Fruit fly (Drosophila melanogaster): Measurements from ENCODE around the gene CG7523.

Gene CG7523

dm6 chr3R:17680639-17681302 lies 10.1 kb upstream of the CG7523 start (continued):
- TF ChIP-seq Pdp1 (GFP tag; optimal IDR thresholded peaks at IDR 0.05) (peak in 1 of 2 experiments; percentile 7), Dll (GFP tag; IDR thresholded peaks at IDR 0.05; ENCODE audit: partially characterized antibody) (no peak), pros (GFP tag; optimal IDR thresholded peaks at IDR 0.05) (peak; percentile 30), al (GFP tag; IDR thresholded peaks at IDR 0.05) (no peak), CG11695 (GFP tag; IDR thresholded peaks at IDR 0.05) (0 out of 3 replicates have a peak, but pooled peaks have one; percentile 44), CG3847 (GFP tag; IDR thresholded peaks at IDR 0.05) (0 out of 2 replicates have a peak, but pooled peaks have one; percentile 20), insv (GFP tag; optimal IDR thresholded peaks at IDR 0.05) (peak in 1 of 2 experiments; percentile 15), CG6175 (GFP tag; IDR thresholded peaks at IDR 0.05) (no peak), ci (GFP tag; IDR thresholded peaks at IDR 0.05) (no peak), ems (GFP tag; optimal IDR thresholded peaks at IDR 0.05) (peak; percentile 38), Dfd (GFP tag; optimal IDR thresholded peaks at IDR 0.05) (no peak), CG8924 (tag; optimal IDR thresholded peaks at IDR 0.05) (peak; percentile 40), HHEX (GFP tag; optimal IDR thresholded peaks at IDR 0.05) (peak; percentile 55), bowl (GFP tag; IDR thresholded peaks at IDR 0.05) (no peak), CG33213 (GFP tag; optimal IDR thresholded peaks at IDR 0.05) (no peak), D19B (GFP tag; optimal IDR thresholded peaks at IDR 0.05) (no peak), Drgx (GFP tag; IDR thresholded peaks at IDR 0.05) (no peak; the same call in 1 of the 2 replicates), CG10959 (GFP tag; IDR thresholded peaks at IDR 0.05) (no peak), B-H2 (GFP tag; optimal IDR thresholded peaks at IDR 0.05) (no peak), Max (GFP tag; optimal IDR thresholded peaks at IDR 0.05) (peak; percentile 39), pb (GFP tag; optimal IDR thresholded peaks at IDR 0.05) (no peak), prd (optimal IDR thresholded peaks at IDR 0.05) (no peak), prd (GFP tag; IDR thresholded peaks at IDR 0.05) (0 out of 3 replicates have a peak, but pooled peaks have one; percentile 38), chif (GFP tag; optimal IDR thresholded peaks at IDR 0.05) (peak in 1 of 2 experiments; percentile 10), CG10979 (tag; optimal IDR thresholded peaks at IDR 0.05) (peak; percentile 76), ro (GFP tag; IDR thresholded peaks at IDR 0.05) (no peak), usp (GFP tag; optimal IDR thresholded peaks at IDR 0.05) (no peak), exex (tag; optimal IDR thresholded peaks at IDR 0.05) (no peak), Bteb2 (GFP tag; optimal IDR thresholded peaks at IDR 0.05) (peak; percentile 40), gt (GFP tag; IDR thresholded peaks at IDR 0.05) (no peak), Adf1 (GFP tag; IDR thresholded peaks at IDR 0.05) (no peak), Dad (GFP tag; optimal IDR thresholded peaks at IDR 0.05) (no peak), CG7556 (GFP tag; optimal IDR thresholded peaks at IDR 0.05) (peak; percentile 80), HmgD (GFP tag; optimal IDR thresholded peaks at IDR 0.05) (peak; percentile 5), CG1792 (GFP tag; optimal IDR thresholded peaks at IDR 0.05) (no peak), CG3281 (GFP tag; optimal IDR thresholded peaks at IDR 0.05) (peak; percentile 32), Hmr (GFP tag; optimal IDR thresholded peaks at IDR 0.05) (peak; percentile 35), Awh (GFP tag; IDR thresholded peaks at IDR 0.05) (peak; percentile 23; the same call in 1 of the 2 replicates), CG7786 (GFP tag; optimal IDR thresholded peaks at IDR 0.05) (no peak), CG17568 (GFP tag; optimal IDR thresholded peaks at IDR 0.05) (no peak), Hr78 (GFP tag; optimal IDR thresholded peaks at IDR 0.05) (peak in 1 of 2 experiments; percentile 7), CG2678 (tag; optimal IDR thresholded peaks at IDR 0.05) (peak; percentile 70), CG12219 (GFP tag; optimal IDR thresholded peaks at IDR 0.05) (peak; percentile 6), CG10462 (GFP tag; optimal IDR thresholded peaks at IDR 0.05) (peak; percentile 44), gcm (GFP tag; optimal IDR thresholded peaks at IDR 0.05) (peak; percentile 9), Fer1 (GFP tag; optimal IDR thresholded peaks at IDR 0.05) (peak; percentile 23), Eip74EF (GFP tag; optimal IDR thresholded peaks at IDR 0.05) (peak in 1 of 2 experiments; percentile 25), grau (tag; optimal IDR thresholded peaks at IDR 0.05) (peak; percentile 58), phol (tag; optimal IDR thresholded peaks at IDR 0.05) (peak; percentile 71)
